Worm (Caenorhabditis elegans): ENCODE measurements around the gene Y54G11A.19.

Gene Y54G11A.19

ce11 chrII:14290846-14291245 is 34.2 kb upstream of the Y54G11A.19 start (continued):
- TF ChIP-seq C16A3.4 (tag; optimal IDR thresholded peaks at IDR 0.05) (no peak), snpc-4 (tag; optimal IDR thresholded peaks at IDR 0.05) (no peak), nhr-76 (tag; optimal IDR thresholded peaks at IDR 0.05) (no peak), egl-27 (tag; optimal IDR thresholded peaks at IDR 0.05) (no peak), nhr-84 (tag; optimal IDR thresholded peaks at IDR 0.05) (no peak), hlh-17 (GFP tag; optimal IDR thresholded peaks at IDR 0.05; ENCODE audit: borderline replicate concordance) (no peak), lir-3 (tag; optimal IDR thresholded peaks at IDR 0.05; ENCODE audit: poor library complexity) (no peak), snu-23 (GFP tag; optimal IDR thresholded peaks at IDR 0.05) (no peak), egl-13 (tag; optimal IDR thresholded peaks at IDR 0.05) (no peak), zip-4 (GFP tag; optimal IDR thresholded peaks at IDR 0.05) (peak; percentile 8), unc-130 (tag; optimal IDR thresholded peaks at IDR 0.05) (no peak), lin-14 (GFP tag; optimal IDR thresholded peaks at IDR 0.05) (no peak), unc-98 (GFP tag; IDR thresholded peaks at IDR 0.05) (no peak), F16B12.6 (tag; optimal IDR thresholded peaks at IDR 0.05) (no peak), skn-1 (tag; optimal IDR thresholded peaks at IDR 0.05) (peak; percentile 89), aha-1 (tag; optimal IDR thresholded peaks at IDR 0.05) (no peak), mab-9 (GFP tag; IDR thresholded peaks at IDR 0.05) (no peak), elt-2 (tag; optimal IDR thresholded peaks at IDR 0.05) (no peak), ceh-82 (tag; optimal IDR thresholded peaks at IDR 0.05) (no peak)

DNA sequence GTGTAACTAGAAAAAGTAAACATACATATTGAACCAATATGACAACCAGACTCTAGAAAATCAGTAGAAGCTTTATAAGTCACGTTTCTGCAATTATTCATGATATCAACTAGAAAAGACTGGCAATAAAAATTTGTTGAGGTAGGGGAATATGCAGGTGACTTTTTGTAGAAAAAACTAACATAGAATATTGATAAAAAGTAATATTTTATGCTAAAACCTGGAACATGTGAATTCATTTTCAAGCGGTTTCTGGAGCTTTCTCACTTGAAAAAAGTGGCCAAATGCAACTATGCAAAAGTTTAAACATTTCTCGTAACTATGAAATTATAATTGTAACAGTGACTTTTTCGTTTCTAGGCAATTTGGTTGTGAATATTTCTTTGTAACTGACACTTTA is 32.3 kb upstream of the Y54G11A.19 start, which contains the start of gene srh-42:
srh-42 (minus strand) TSS at position 101 of the 400 bp plus-strand sequence.
- TF ChIP-seq hpl-2 (GFP tag; optimal IDR thresholded peaks at IDR 0.05) (no peak), Y116A8C.19 (tag; optimal IDR thresholded peaks at IDR 0.05; ENCODE audit: borderline replicate concordance) (no peak), tlp-1 (tag; optimal IDR thresholded peaks at IDR 0.05) (no peak)

DNA sequence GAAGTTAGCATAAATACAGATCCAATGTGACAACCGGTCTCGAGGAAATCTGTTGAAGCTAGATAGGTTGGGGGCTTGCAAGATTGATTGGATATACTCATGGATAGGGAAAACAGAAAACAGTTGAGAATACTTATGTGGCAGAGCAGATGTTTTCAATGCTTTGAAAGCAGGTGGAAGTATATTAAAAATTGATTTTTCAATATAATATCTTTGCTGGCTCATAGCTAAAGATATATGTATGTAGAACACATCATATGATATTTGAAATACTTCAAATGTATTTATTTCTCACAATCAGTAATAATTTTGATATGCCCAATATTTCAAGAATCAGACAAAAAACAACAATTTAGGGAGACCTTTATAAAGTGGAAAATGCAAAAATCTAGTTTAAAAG is 30.6 kb upstream of the Y54G11A.19 start, which contains the start of gene srh-41:
srh-41 (minus strand) TSS at position 101 of the 400 bp plus-strand sequence.
- TF ChIP-seq mdl-1 (tag; optimal IDR thresholded peaks at IDR 0.05), result no peak
- TF ChIP-seq egl-27 (tag; optimal IDR thresholded peaks at IDR 0.05), result no peak
- TF ChIP-seq lin-13 (GFP tag; optimal IDR thresholded peaks at IDR 0.05), result no peak
- no peak for TF ChIP-seq ceh-63 (GFP tag; optimal IDR thresholded peaks at IDR 0.05)
- no peak for TF ChIP-seq nhr-85 (tag)
- no peak for TF ChIP-seq ama-1 (optimal IDR thresholded peaks at IDR 0.05)
- no peak for TF ChIP-seq ceh-82 (tag; optimal IDR thresholded peaks at IDR 0.05)
- no peak for TF ChIP-seq unc-62 (GFP tag; optimal IDR thresholded peaks at IDR 0.05)
- TF ChIP-seq nhr-237 (tag; optimal IDR thresholded peaks at IDR 0.05), result no peak
- no peak for TF ChIP-seq aha-1 (tag; optimal IDR thresholded peaks at IDR 0.05)
- no peak for TF ChIP-seq blmp-1 (tag; optimal IDR thresholded peaks at IDR 0.05)
- no peak for TF ChIP-seq tbx-2 (tag; optimal IDR thresholded peaks at IDR 0.05)
- no peak for TF ChIP-seq fkh-8 (tag; optimal IDR thresholded peaks at IDR 0.05)

ce11 chrII:14276409-14276808 is 19.7 kb upstream of the Y54G11A.19 start, which contains the start of gene Y54G11A.3:
Gene Y54G11A.3 (plus strand): TSS chrII:14276621.
- no peak for TF ChIP-seq pqm-1 (tag; optimal IDR thresholded peaks at IDR 0.05)
- no peak for TF ChIP-seq lin-39 (tag; optimal IDR thresholded peaks at IDR 0.05)
- TF ChIP-seq lin-15B (tag; optimal IDR thresholded peaks at IDR 0.05), result no peak
- no peak for TF ChIP-seq mef-2 (tag; optimal IDR thresholded peaks at IDR 0.05)
- no peak for TF ChIP-seq nhr-76 (tag; optimal IDR thresholded peaks at IDR 0.05)
- no peak for TF ChIP-seq hpl-2 (GFP tag; optimal IDR thresholded peaks at IDR 0.05)
- TF ChIP-seq fos-1 (tag; optimal IDR thresholded peaks at IDR 0.05), result no peak
- no peak for TF ChIP-seq grh-1 (GFP tag; IDR thresholded peaks at IDR 0.05)
- no peak for TF ChIP-seq pag-3 (tag; optimal IDR thresholded peaks at IDR 0.05; ENCODE audit: borderline replicate concordance, insufficient read depth)
- TF ChIP-seq C04F5.9 (tag; optimal IDR thresholded peaks at IDR 0.05), result no peak
- no peak for TF ChIP-seq lir-3 (tag; optimal IDR thresholded peaks at IDR 0.05; ENCODE audit: poor library complexity)
- TF ChIP-seq sup-37 (GFP tag; optimal IDR thresholded peaks at IDR 0.05), result no peak
